Worm (Caenorhabditis elegans): ENCODE measurements around the gene F45F2.10.

DNA sequence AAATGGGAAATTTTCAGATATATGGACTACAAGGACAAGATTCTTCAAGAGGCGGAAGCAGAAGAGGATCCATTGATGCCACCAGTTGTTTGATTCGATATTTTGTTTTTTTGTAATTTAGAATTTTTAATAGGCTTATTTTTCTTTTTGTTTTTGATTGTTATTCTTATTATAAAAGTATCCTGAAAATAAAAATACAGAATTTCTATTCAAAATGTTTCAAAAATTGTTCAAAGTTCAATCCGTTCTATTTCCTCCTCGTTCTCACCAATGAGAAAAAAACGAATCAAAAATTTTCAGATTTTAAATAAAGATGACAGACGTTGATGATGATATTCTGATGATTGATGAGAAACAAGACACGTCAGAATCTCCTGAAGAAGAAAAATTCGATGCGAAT is 49.9 kb downstream of the F45F2.10 start, which contains the start of gene phf-30:
- TF ChIP-seq R02D3.7 (tag; optimal IDR thresholded peaks at IDR 0.05), result no peak
- TF ChIP-seq lin-38 (GFP tag; IDR thresholded peaks at IDR 0.05), result no peak
- TF ChIP-seq mep-1 (tag; optimal IDR thresholded peaks at IDR 0.05), result no peak
- no peak for TF ChIP-seq unc-39 (tag; optimal IDR thresholded peaks at IDR 0.05)
- no peak for TF ChIP-seq zag-1 (tag; optimal IDR thresholded peaks at IDR 0.05)
- TF ChIP-seq daf-16 (GFP tag; optimal IDR thresholded peaks at IDR 0.05), result no peak
- TF ChIP-seq daf-16 (tag; optimal IDR thresholded peaks at IDR 0.05), result no peak
- TF ChIP-seq ztf-11 (tag; optimal IDR thresholded peaks at IDR 0.05), result no peak
- no peak for TF ChIP-seq nhr-237 (tag; optimal IDR thresholded peaks at IDR 0.05)
- TF ChIP-seq lir-3 (tag; optimal IDR thresholded peaks at IDR 0.05), result no peak
- no peak for TF ChIP-seq saeg-2 (GFP tag; IDR thresholded peaks at IDR 0.05)
- no peak for TF ChIP-seq ama-1 (optimal IDR thresholded peaks at IDR 0.05)

Measured in whole organism, L4 larva.